Worm (Caenorhabditis elegans) whole organism, mixed stage, embryonic: ENCODE data around the gene Y48C3A.20.

Experiments used
- M03D4.4 ChIP-seq: sonication (generic microtip); optimal IDR thresholded peaks from 2 replicates; lab custom pipeline; 2017; ENCODE audit warnings: mild to moderate bottlenecking, missing genetic modification characterization, missing compliant biosample characterization
- blmp-1 ChIP-seq: fragments of 150-350 bp; optimal IDR thresholded peaks from 2 replicates; lab custom pipeline; 2014; ENCODE audit warnings: missing biosample characterization, missing genetic modification characterization
- ceh-39 ChIP-seq: fragments of 150-350 bp; optimal IDR thresholded peaks from 2 replicates; lab custom pipeline; 2014; ENCODE audit warnings: missing biosample characterization, missing genetic modification characterization
- ceh-43 ChIP-seq: fragments of 200-800 bp; sonication (Bioruptor generic); optimal IDR thresholded peaks from 2 replicates; lab custom pipeline; 2018; ENCODE audit warnings: mild to moderate bottlenecking, missing genetic modification characterization, moderate library complexity, missing compliant biosample characterization
- ces-1 ChIP-seq: fragments of 150-350 bp; optimal IDR thresholded peaks from 2 replicates; lab custom pipeline; 2014; ENCODE audit warnings: missing biosample characterization, missing genetic modification reagents, missing genetic modification characterization
- cnd-1 ChIP-seq: fragments of 200-800 bp; sonication (Bioruptor generic); optimal IDR thresholded peaks from 2 replicates; lab custom pipeline; 2018; ENCODE audit warnings: mild to moderate bottlenecking, missing genetic modification characterization, missing compliant biosample characterization
- elt-1 ChIP-seq: sonication (generic microtip); optimal IDR thresholded peaks from 2 replicates; lab custom pipeline; 2017; ENCODE audit warnings: missing genetic modification characterization, mild to moderate bottlenecking, missing compliant biosample characterization, antibody characterized with exemption, moderate library complexity, borderline replicate concordance; ENCODE audit not compliant: insufficient read depth
- elt-3 ChIP-seq: fragments of 150-350 bp; optimal IDR thresholded peaks from 2 replicates; lab custom pipeline; 2014; ENCODE audit warnings: missing biosample characterization, missing genetic modification characterization
- flh-1 ChIP-seq: fragments of 200-800 bp; sonication (Bioruptor generic); optimal IDR thresholded peaks from 2 replicates; lab custom pipeline; 2018; ENCODE audit warnings: mild to moderate bottlenecking, missing genetic modification characterization, moderate library complexity, missing compliant biosample characterization
- ham-2 ChIP-seq: fragments of 200-800 bp; sonication (Bioruptor generic); optimal IDR thresholded peaks from 2 replicates; lab custom pipeline; 2018; ENCODE audit warnings: mild to moderate bottlenecking, missing genetic modification characterization, missing compliant biosample characterization
- lin-32 ChIP-seq: fragments of 200-800 bp; sonication (Bioruptor generic); optimal IDR thresholded peaks from 2 replicates; lab custom pipeline; 2018; ENCODE audit warnings: mild to moderate bottlenecking, missing genetic modification characterization, missing compliant biosample characterization
- lsy-2 ChIP-seq: fragments of 150-350 bp; optimal IDR thresholded peaks from 2 replicates; lab custom pipeline; 2014; ENCODE audit warnings: missing biosample characterization, missing genetic modification characterization
- mab-5 ChIP-seq: fragments of 150-350 bp; optimal IDR thresholded peaks from 2 replicates; lab custom pipeline; 2014; ENCODE audit warnings: missing biosample characterization, missing genetic modification characterization
- mep-1 ChIP-seq: fragments of 150-350 bp; optimal IDR thresholded peaks from 2 replicates; lab custom pipeline; 2017; ENCODE audit warnings: missing biosample characterization, missing genetic modification reagents, missing genetic modification characterization, inconsistent platforms
- mls-2 ChIP-seq: sonication (generic microtip); optimal IDR thresholded peaks from 2 replicates; lab custom pipeline; 2016; ENCODE audit warnings: mild to moderate bottlenecking, missing genetic modification characterization, moderate library complexity, missing compliant biosample characterization
- nhr-12 ChIP-seq: fragments of 150-350 bp; optimal IDR thresholded peaks from 2 replicates; lab custom pipeline; 2014; ENCODE audit warnings: missing biosample characterization, missing genetic modification characterization
- nhr-2 ChIP-seq: fragments of 150-350 bp; optimal IDR thresholded peaks from 2 replicates; lab custom pipeline; 2014; ENCODE audit warnings: missing biosample characterization, missing genetic modification characterization
- nhr-237 ChIP-seq: fragments of 150-350 bp; optimal IDR thresholded peaks from 2 replicates; lab custom pipeline; 2014; ENCODE audit warnings: missing biosample characterization, missing genetic modification characterization
- nhr-28 ChIP-seq: fragments of 150-350 bp; optimal IDR thresholded peaks from 2 replicates; lab custom pipeline; 2014; ENCODE audit warnings: missing biosample characterization, missing genetic modification characterization
- nhr-76 ChIP-seq: sonication (generic microtip); optimal IDR thresholded peaks from 2 replicates; lab custom pipeline; 2017; ENCODE audit warnings: missing biosample characterization, missing genetic modification characterization
- pha-4 ChIP-seq: fragments of 150-350 bp; optimal IDR thresholded peaks from 2 replicates; lab custom pipeline; 2018; ENCODE audit warnings: missing biosample characterization, missing genetic modification reagents, missing genetic modification characterization
- snpc-4 ChIP-seq: fragments of 150-350 bp; optimal IDR thresholded peaks from 2 replicates; lab custom pipeline; 2014; ENCODE audit warnings: missing biosample characterization, missing genetic modification characterization
- sptf-1 ChIP-seq: sonication (generic microtip); optimal IDR thresholded peaks from 2 replicates; lab custom pipeline; 2017; ENCODE audit warnings: mild to moderate bottlenecking, missing genetic modification characterization, moderate library complexity, missing compliant biosample characterization
- tbx-8 ChIP-seq: fragments of 200-800 bp; sonication (Bioruptor generic); optimal IDR thresholded peaks from 2 replicates; lab custom pipeline; 2018; ENCODE audit warnings: mild to moderate bottlenecking, missing genetic modification characterization, moderate library complexity, missing compliant biosample characterization
- unc-120 ChIP-seq: sonication (generic microtip); optimal IDR thresholded peaks from 2 replicates; lab custom pipeline; 2017; ENCODE audit warnings: missing genetic modification characterization, missing compliant biosample characterization; ENCODE audit not compliant: poor library complexity, severe bottlenecking
- unc-39 ChIP-seq: fragments of 150-350 bp; optimal IDR thresholded peaks from 2 replicates; lab custom pipeline; 2014; ENCODE audit warnings: missing biosample characterization, missing genetic modification characterization
- unc-62 ChIP-seq: fragments of 150-350 bp; optimal IDR thresholded peaks from 2 replicates; lab custom pipeline; 2014; ENCODE audit warnings: missing biosample characterization, missing genetic modification reagents, missing genetic modification characterization
- zip-8 ChIP-seq: fragments of 150-350 bp; optimal IDR thresholded peaks from 2 replicates; lab custom pipeline; 2014; ENCODE audit warnings: missing biosample characterization, missing genetic modification characterization
- ztf-11 ChIP-seq: fragments of 150-350 bp; optimal IDR thresholded peaks from 2 replicates; lab custom pipeline; 2014; ENCODE audit warnings: missing biosample characterization, missing genetic modification characterization

The Y48C3A.20 gene

DNA sequence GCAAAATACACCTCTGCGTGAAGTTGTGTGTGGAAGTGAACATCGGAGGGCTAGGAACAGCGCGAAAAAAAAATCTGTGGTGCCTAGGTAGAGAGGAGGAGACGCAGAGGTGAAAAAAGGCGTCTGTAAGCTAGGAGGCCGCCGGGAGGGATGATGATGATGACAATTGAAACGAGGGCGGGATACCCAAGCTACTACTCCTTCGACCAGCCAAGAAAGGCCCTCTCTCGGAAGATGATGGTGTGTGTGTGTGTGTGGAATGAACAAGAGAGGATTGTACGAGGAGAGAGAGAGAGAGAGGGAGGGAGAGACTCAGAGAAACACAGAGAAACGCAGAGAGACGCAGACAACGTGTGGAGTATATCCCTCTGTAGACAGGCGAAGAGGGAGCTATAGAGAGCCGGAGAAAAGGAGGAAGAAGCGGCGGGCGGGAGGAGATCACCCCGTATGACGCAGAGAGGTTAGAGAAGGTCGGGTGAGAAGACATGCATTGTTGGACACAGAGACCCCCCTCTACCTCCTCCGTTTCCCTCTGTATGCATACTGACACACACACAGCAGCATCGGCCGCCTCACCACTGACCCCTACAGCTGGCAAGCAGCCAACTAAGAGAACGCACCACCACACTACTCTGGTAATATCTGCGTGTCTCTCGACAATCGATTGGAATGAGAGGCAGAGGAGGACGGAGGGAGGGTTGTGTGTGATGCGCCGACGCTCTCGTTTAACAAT, 34.3 kb upstream of the Y48C3A.20 start (continued):
- TF ChIP-seq snpc-4 (tag; lab: Kevin White, UChicago) (no peak), elt-3 (no peak), mls-2 (tag; lab: Kevin White, UChicago) (peak; percentile 69), mep-1 (tag; lab: Kevin White, UChicago) (peak; percentile 66), tbx-8 (GFP tag; lab: Kevin White, UChicago) (no peak)

DNA sequence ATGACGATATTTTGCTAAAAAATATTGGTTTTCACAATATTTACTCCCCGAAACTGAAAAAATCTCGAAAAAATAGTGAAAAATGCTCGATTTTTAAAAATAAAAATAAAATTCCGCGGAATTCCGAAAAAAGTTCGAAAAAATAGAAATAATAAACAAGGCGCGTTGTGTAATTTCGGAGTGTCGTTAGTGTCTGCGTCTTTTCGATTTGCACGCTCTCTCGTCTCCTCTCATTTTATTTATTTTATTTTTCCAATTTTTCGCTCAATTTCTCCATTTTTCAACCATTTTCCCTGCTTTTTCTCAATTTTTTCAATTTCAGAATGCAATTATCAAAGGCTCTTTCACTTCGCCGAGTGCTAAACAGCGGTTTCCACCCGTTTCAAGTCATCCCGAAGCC, 31.4 kb upstream of the Y48C3A.20 start, which contains the start of gene mrpl-20:
Gene mrpl-20 (plus strand): TSS at position 323 of the 400 bp plus-strand sequence.
- TF ChIP-seq unc-120 (peak; percentile 16), nhr-12 (tag; lab: Kevin White, UChicago) (no peak), unc-39 (no peak), ces-1 (GFP tag; lab: Kevin White, UChicago) (peak; percentile 47), flh-1 (no peak), snpc-4 (tag; lab: Kevin White, UChicago) (no peak), mep-1 (tag; lab: Kevin White, UChicago) (peak; percentile 22)

DNA sequence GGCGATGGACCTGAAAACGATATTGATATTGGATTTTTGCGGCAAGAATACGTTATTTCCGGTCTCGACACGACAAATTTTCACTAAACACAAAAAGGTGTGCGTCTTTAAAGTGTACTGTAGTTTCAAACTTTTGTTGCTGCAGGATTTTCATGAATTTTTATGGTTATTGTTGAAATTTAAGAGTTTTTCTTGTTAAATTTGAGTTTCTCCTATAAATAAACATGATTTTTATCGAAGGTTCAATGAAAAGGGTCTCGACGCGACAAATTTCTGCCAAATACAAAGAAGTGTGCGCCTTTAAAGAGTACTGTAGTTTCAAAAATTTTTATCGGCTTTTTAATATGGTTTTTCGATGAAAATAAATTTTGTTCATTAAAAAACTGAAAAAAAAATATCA, 29.4 kb upstream of the Y48C3A.20 start:
- TF ChIP-seq lsy-2 (tag; lab: Kevin White, UChicago) (no peak), ham-2 (no peak), ceh-39 (tag; lab: Kevin White, UChicago) (no peak), pha-4 (tag; lab: Kevin White, UChicago) (no peak), nhr-237 (tag; lab: Kevin White, UChicago) (no peak), mep-1 (tag; lab: Kevin White, UChicago) (no peak), tbx-8 (GFP tag; lab: Kevin White, UChicago) (no peak), nhr-12 (tag; lab: Kevin White, UChicago) (no peak), flh-1 (no peak)

DNA sequence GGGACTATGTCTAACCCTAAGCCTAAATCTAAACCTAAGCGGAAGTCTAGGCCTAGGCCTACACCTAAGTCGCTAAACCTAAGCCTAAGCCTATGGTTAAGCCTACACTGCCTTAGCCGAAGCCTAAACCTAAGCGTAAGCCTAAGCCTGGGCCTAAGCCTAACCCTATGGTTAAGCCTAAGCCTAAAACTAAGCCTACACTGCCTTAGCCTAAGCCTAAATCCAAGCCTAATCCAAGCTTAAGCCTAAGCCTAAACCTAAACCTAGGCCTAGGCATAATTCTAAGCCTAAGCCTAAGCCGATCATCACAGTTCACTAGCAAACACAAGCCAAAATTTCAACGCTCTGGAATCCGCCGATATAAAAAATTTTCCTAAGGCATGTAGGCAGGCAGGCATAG, 28.1 kb upstream of the Y48C3A.20 start:
- TF ChIP-seq ham-2: no peak

DNA sequence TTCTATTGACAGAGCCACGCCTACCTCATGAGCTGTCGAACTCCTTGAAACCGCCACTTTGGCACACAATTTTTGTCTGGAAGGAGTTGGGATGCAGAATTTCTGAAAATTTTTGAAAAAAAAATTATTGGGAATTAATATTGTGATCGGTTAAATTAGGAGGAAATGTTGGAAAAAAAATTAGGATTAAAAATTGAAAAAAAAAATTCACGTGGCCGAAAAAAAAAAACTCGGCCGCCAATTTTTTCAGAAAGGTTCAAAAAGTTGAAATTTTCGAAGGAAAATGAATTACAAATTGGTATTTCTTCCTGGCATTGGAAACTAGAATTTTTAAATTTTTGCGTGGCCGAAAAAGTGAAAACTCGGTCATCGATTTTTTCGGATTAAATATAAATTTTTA, 13.3 kb upstream of the Y48C3A.20 start, which contains the start of gene dmsr-3:
Gene dmsr-3 (minus strand): TSS at position 101 of the 400 bp plus-strand sequence.
- TF ChIP-seq mab-5 (tag; lab: Kevin White, UChicago) (no peak), blmp-1 (tag; lab: Kevin White, UChicago) (no peak)

DNA sequence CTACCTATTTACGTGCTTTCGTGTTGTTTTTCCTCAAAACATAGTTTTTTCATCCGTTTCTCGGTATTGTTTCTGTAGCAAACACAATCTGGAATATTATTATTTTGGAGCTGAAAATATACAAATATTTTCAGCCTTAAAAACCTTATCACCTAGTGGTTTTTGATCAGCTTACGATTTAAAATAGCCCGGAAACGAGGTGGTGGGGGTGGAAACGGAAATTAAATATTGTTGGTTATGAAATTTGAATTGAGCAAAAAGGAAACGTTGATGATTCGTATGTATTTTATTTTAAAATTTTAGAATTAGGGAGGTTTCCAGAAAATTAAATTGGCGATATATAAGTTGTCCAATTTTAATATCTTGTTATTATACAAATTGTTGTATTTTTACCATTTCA, 1.6 kb upstream of the Y48C3A.20 start:
- TF ChIP-seq ces-1 (GFP tag; lab: Kevin White, UChicago): no peak
- no peak for TF ChIP-seq mls-2 (tag; lab: Kevin White, UChicago)
- no peak for TF ChIP-seq flh-1
- no peak for TF ChIP-seq blmp-1 (tag; lab: Kevin White, UChicago)
- no peak for TF ChIP-seq elt-3
- no peak for TF ChIP-seq nhr-237 (tag; lab: Kevin White, UChicago)
- TF ChIP-seq mep-1 (tag; lab: Kevin White, UChicago): no peak
- TF ChIP-seq nhr-76 (tag; lab: Kevin White, UChicago): no peak
- no peak for TF ChIP-seq nhr-28 (tag; lab: Kevin White, UChicago)
- no peak for TF ChIP-seq ztf-11 (tag; lab: Kevin White, UChicago)
- no peak for TF ChIP-seq tbx-8 (GFP tag; lab: Kevin White, UChicago)
- TF ChIP-seq cnd-1: no peak
- TF ChIP-seq nhr-12 (tag; lab: Kevin White, UChicago): no peak
- TF ChIP-seq unc-62 (GFP tag; lab: Kevin White, UChicago): no peak
- TF ChIP-seq, all 35 proteins: peak for 0

DNA sequence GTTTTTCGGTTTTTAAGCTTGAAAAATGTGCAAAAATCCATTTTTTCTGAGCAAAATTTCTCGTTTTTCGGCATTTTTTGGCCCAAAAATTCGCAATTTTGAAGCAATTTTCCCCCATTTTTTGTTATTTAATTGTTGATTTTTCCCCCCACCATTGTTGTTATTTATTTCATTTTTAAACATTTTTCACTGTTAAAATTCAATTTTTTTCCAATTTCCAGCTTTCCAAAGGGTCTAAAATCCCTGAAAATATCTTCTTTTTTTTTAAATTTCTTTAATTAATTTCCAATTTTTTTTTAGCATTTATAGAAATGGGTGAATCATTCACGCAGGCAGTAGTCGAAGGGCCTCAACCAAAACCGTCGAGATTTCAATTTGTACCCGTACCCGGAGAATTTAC, 6.7 kb downstream of the Y48C3A.20 start, which contains the start of gene Y48C3A.12:
Gene Y48C3A.12 (plus strand): TSS at position 301 of the 400 bp plus-strand sequence.
- TF ChIP-seq sptf-1 (no peak), lin-32 (no peak), nhr-2 (tag; lab: Kevin White, UChicago) (no peak), elt-1 (tag; lab: Kevin White, UChicago) (no peak), M03D4.4 (no peak), ceh-43 (no peak), zip-8 (no peak), elt-3 (no peak), mls-2 (tag; lab: Kevin White, UChicago) (no peak)
